Fruit fly (Drosophila melanogaster): ENCODE measurements around the gene CG15892.
A peak's percentile ranks its signal among the peaks of the same experiment; 100 is the strongest.

The CG15892 gene

dm6 chrX:6255414-6255915 lies 38.7 kb downstream of the CG15892 start, which contains the start of the genes Rbcn-3A and Spx (continued):
- TF ChIP-seq Xrp1 (GFP tag; IDR thresholded peaks at IDR 0.05): peak; percentile 5; the same call in 1 of the 2 replicates
- TF ChIP-seq Jarid2 (GFP tag; optimal IDR thresholded peaks at IDR 0.05): no peak
- peak; percentile 93 for TF ChIP-seq unc-4 (GFP tag; IDR thresholded peaks at IDR 0.05; ENCODE audit: partially characterized antibody)
- peak; percentile 41 for TF ChIP-seq CG15269 (tag; optimal IDR thresholded peaks at IDR 0.05)
- TF ChIP-seq Hmr (GFP tag; optimal IDR thresholded peaks at IDR 0.05): peak; percentile 27
- no peak for TF ChIP-seq B-H1 (GFP tag; IDR thresholded peaks at IDR 0.05)
- no peak for TF ChIP-seq CG3407 (GFP tag; optimal IDR thresholded peaks at IDR 0.05)
- peak; percentile 55 for TF ChIP-seq CG13424 (tag; optimal IDR thresholded peaks at IDR 0.05)
- peak; percentile 5 for TF ChIP-seq CG1602 (GFP tag; optimal IDR thresholded peaks at IDR 0.05)
- TF ChIP-seq CG10654 (GFP tag; optimal IDR thresholded peaks at IDR 0.05): no peak
- TF ChIP-seq CG10959 (GFP tag; IDR thresholded peaks at IDR 0.05): no peak
- peak; percentile 68 for TF ChIP-seq CG12391 (tag; optimal IDR thresholded peaks at IDR 0.05)
- TF ChIP-seq C15 (GFP tag; IDR thresholded peaks at IDR 0.05): no peak
- 0 out of 2 replicates have a peak, but pooled peaks have one; percentile 11 for TF ChIP-seq CG9215 (GFP tag; IDR thresholded peaks at IDR 0.05)
- TF ChIP-seq ci (GFP tag; IDR thresholded peaks at IDR 0.05): no peak
- TF ChIP-seq MBD-R2 (GFP tag; IDR thresholded peaks at IDR 0.05): peak; percentile 49
- TF ChIP-seq abd-A (tag; optimal IDR thresholded peaks at IDR 0.05): no peak
- no peak for TF ChIP-seq ttk (GFP tag; IDR thresholded peaks at IDR 0.05)
- TF ChIP-seq fd64A (GFP tag; optimal IDR thresholded peaks at IDR 0.05): no peak
- TF ChIP-seq bsh (GFP tag; optimal IDR thresholded peaks at IDR 0.05): no peak
- TF ChIP-seq exex (tag; optimal IDR thresholded peaks at IDR 0.05): no peak
- TF ChIP-seq Lhr (GFP tag; optimal IDR thresholded peaks at IDR 0.05): peak; percentile 19
- no peak for TF ChIP-seq dysf (GFP tag; IDR thresholded peaks at IDR 0.05)
- TF ChIP-seq Dll (GFP tag; IDR thresholded peaks at IDR 0.05; ENCODE audit: partially characterized antibody): peak; percentile 94
- no peak for TF ChIP-seq cas (GFP tag; IDR thresholded peaks at IDR 0.05)
- no peak for TF ChIP-seq CkIIα-i1 (GFP tag; IDR thresholded peaks at IDR 0.05)
- TF ChIP-seq CG7963 (GFP tag; IDR thresholded peaks at IDR 0.05; ENCODE audit: partially characterized antibody): peak; percentile 83
- TF ChIP-seq corto (GFP tag; optimal IDR thresholded peaks at IDR 0.05): no peak
- TF ChIP-seq CoRest (tag; optimal IDR thresholded peaks at IDR 0.05): peak; percentile 69
- peak; percentile 35 for TF ChIP-seq CG18599 (GFP tag; optimal IDR thresholded peaks at IDR 0.05)
- no peak for TF ChIP-seq psq (GFP tag; optimal IDR thresholded peaks at IDR 0.05)
- no peak for TF ChIP-seq Hr39 (optimal IDR thresholded peaks at IDR 0.05)
- no peak for TF ChIP-seq Lim3 (GFP tag; IDR thresholded peaks at IDR 0.05)
- peak; percentile 33 for TF ChIP-seq phol (tag; optimal IDR thresholded peaks at IDR 0.05)
- no peak for TF ChIP-seq p53 (GFP tag; optimal IDR thresholded peaks at IDR 0.05)
- TF ChIP-seq CG12942 (GFP tag; optimal IDR thresholded peaks at IDR 0.05): peak; percentile 3
- no peak for TF ChIP-seq H15 (GFP tag; IDR thresholded peaks at IDR 0.05)
- no peak for TF ChIP-seq stc (GFP tag; IDR thresholded peaks at IDR 0.05)
- no peak for TF ChIP-seq ash1 (GFP tag; optimal IDR thresholded peaks at IDR 0.05)
- no peak for TF ChIP-seq Adf1 (GFP tag; IDR thresholded peaks at IDR 0.05)
- no peak for TF ChIP-seq rib (GFP tag; IDR thresholded peaks at IDR 0.05)
- peak; percentile 45 for TF ChIP-seq PHDP (tag; optimal IDR thresholded peaks at IDR 0.05)
- TF ChIP-seq CG30020 (tag; optimal IDR thresholded peaks at IDR 0.05): peak; percentile 32
- no peak for TF ChIP-seq gt (GFP tag; IDR thresholded peaks at IDR 0.05)
- TF ChIP-seq croc (GFP tag; conservative IDR thresholded peaks at IDR 0.05): no peak
- no peak for TF ChIP-seq CG10431 (GFP tag; optimal IDR thresholded peaks at IDR 0.05)
- TF ChIP-seq CG18764 (GFP tag; optimal IDR thresholded peaks at IDR 0.05): peak; percentile 0
- no peak for TF ChIP-seq CG11093 (GFP tag; IDR thresholded peaks at IDR 0.05)
- no peak for TF ChIP-seq Chrac-16 (GFP tag; optimal IDR thresholded peaks at IDR 0.05)
- no peak for TF ChIP-seq CG12104 (GFP tag; optimal IDR thresholded peaks at IDR 0.05)
- no peak for TF ChIP-seq CG5180 (GFP tag; optimal IDR thresholded peaks at IDR 0.05)
